Fruit fly (Drosophila melanogaster) whole organism, pupa: ENCODE measurements around the gene pdm2.

Source experiments
- CG12605 ChIP-seq: fragments of 200-800 bp; sonication (Bioruptor generic); IDR thresholded peaks from 2 replicates; pipeline ENCODE4 v1.3.6; 2022; ENCODE audit warnings: missing biosample characterization, missing genetic modification characterization
- CG15710 ChIP-seq: fragments of 200-800 bp; sonication (Bioruptor generic); optimal IDR thresholded peaks from 2 replicates; lab custom pipeline; 2018; ENCODE audit warnings: missing biosample characterization, mild to moderate bottlenecking, missing genetic modification characterization, moderate library complexity
- CG17806 ChIP-seq: fragments of 200-800 bp; sonication (Bioruptor generic); optimal IDR thresholded peaks from 2 replicates; lab custom pipeline; 2018; ENCODE audit warnings: missing biosample characterization, mild to moderate bottlenecking, missing genetic modification characterization, moderate library complexity
- EcR ChIP-seq: fragments of 200-800 bp; sonication (Bioruptor generic); optimal IDR thresholded peaks from 3 replicates; lab custom pipeline; 2019; ENCODE audit warnings: missing biosample characterization, missing genetic modification characterization, mild to moderate bottlenecking, moderate library complexity, missing genetic modification reagents
- Pif1B ChIP-seq: fragments of 200-800 bp; sonication (Bioruptor generic); optimal IDR thresholded peaks from 3 replicates; lab custom pipeline; 2016; ENCODE audit warnings: missing biosample characterization, missing genetic modification characterization
- gl ChIP-seq: fragments of 200-800 bp; sonication (Bioruptor generic); optimal IDR thresholded peaks from 2 replicates; lab custom pipeline; 2018; ENCODE audit warnings: missing biosample characterization, mild to moderate bottlenecking, missing genetic modification characterization
- rn ChIP-seq: fragments of 200-800 bp; sonication (Bioruptor generic); IDR thresholded peaks from 2 replicates; pipeline ENCODE4 v1.3.6; 2022; ENCODE audit warnings: missing biosample characterization, missing genetic modification characterization

DNA sequence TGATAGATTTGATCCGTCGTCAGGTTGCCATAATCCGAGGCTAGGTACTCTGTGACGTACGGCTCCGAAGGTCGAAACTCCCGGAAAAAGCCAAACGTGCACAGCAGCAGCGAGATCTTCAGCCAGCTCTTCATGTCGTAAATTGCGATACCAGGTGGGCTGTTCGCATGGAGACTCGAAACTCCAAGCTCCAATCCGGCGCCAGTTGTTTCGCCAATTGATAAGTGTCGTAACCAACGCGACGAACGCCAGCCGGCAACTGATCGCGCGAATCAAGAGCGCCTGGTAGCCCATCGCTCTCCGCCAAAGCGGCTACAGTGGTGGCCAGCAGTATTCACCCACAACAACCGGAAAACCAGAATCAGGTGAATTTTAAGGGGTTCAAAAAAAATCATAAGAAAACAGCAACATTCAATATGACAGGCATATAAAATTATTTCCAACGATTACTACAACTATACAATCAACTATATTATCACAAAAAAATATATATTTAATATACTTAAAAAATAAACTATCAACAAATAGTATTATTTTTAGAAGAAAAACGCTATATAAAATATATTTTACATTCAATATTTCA is 43.5 kb downstream of the pdm2 start, which contains the start of gene CG17036:
- TF ChIP-seq gl: no peak
- TF ChIP-seq rn (GFP tag; lab: Robert Waterston, UW): no peak
- TF ChIP-seq EcR (GFP tag; lab: Kevin White, UChicago): no peak
- TF ChIP-seq CG12605 (GFP tag; lab: Robert Waterston, UW): peak; percentile 34; the same call in 1 of the 2 replicates
- TF ChIP-seq CG15710 (tag; lab: Kevin White, UChicago): no peak
- TF ChIP-seq Pif1B (GFP tag; lab: Kevin White, UChicago): no peak
- TF ChIP-seq CG17806 (tag; lab: Kevin White, UChicago): no peak
